Worm (Caenorhabditis elegans) whole organism, young adult: ENCODE data around the gene Y59C2A.1.

Experiments used
- B0019.2 ChIP-seq: fragments of 200-800 bp; sonication (Bioruptor generic); conservative IDR thresholded peaks from 2 replicates; pipeline ENCODE4 v1.3.6; 2022; ENCODE audit warnings: missing genetic modification reagents, missing genetic modification characterization, missing compliant biosample characterization
- B0336.3 ChIP-seq: fragments of 200-800 bp; sonication (Bioruptor generic); IDR thresholded peaks from 2 replicates; pipeline ENCODE4 v1.3.6; 2022; ENCODE audit warnings: missing genetic modification characterization, missing compliant biosample characterization
- C17E4.6 ChIP-seq: fragments of 200-800 bp; sonication (Bioruptor generic); IDR thresholded peaks from 2 replicates; pipeline ENCODE4 v1.3.6; 2022; ENCODE audit warnings: missing genetic modification reagents, missing genetic modification characterization, missing compliant biosample characterization
- F10E7.11 ChIP-seq: sonication (generic microtip); optimal IDR thresholded peaks from 2 replicates; lab custom pipeline; 2017; ENCODE audit warnings: mild to moderate bottlenecking, missing genetic modification characterization, moderate library complexity, missing compliant biosample characterization
- F22D6.2 ChIP-seq: sonication (generic microtip); optimal IDR thresholded peaks from 2 replicates; lab custom pipeline; 2016; ENCODE audit warnings: mild to moderate bottlenecking, missing genetic modification characterization, missing compliant biosample characterization
- F23B12.7 ChIP-seq: sonication (generic microtip); optimal IDR thresholded peaks from 2 replicates; lab custom pipeline; 2017; ENCODE audit warnings: missing genetic modification characterization, mild to moderate bottlenecking, missing compliant biosample characterization, antibody characterized with exemption, moderate library complexity; ENCODE audit not compliant: insufficient read depth
- F37B4.10 ChIP-seq: fragments of 200-800 bp; sonication (Bioruptor generic); IDR thresholded peaks from 2 replicates; pipeline ENCODE4 v1.3.6; 2022; ENCODE audit warnings: missing genetic modification characterization, missing compliant biosample characterization
- K11D2.4 ChIP-seq: fragments of 200-800 bp; sonication (Bioruptor generic); IDR thresholded peaks from 2 replicates; pipeline ENCODE4 v1.3.6; 2022; ENCODE audit warnings: missing genetic modification reagents, missing genetic modification characterization, missing compliant biosample characterization
- Y67H2A.10 ChIP-seq: fragments of 200-800 bp; sonication (Bioruptor generic); conservative IDR thresholded peaks from 2 replicates; pipeline ENCODE4 v1.3.6; 2022; ENCODE audit warnings: missing genetic modification reagents, missing genetic modification characterization, missing compliant biosample characterization
- Y79H2A.3 ChIP-seq: fragments of 200-800 bp; sonication (Bioruptor generic); conservative IDR thresholded peaks from 2 replicates; pipeline ENCODE4 v1.3.6; 2022; ENCODE audit warnings: missing genetic modification reagents, missing genetic modification characterization, missing compliant biosample characterization
- ama-1 ChIP-seq, 3 experiments: fragments of 150-350 bp in 1 of 3; sonication (generic microtip) in 2 of 3; optimal IDR thresholded peaks; 2 replicates each; lab custom pipeline; 2014 to 2018; ENCODE audit warnings: missing biosample characterization in 2 of 3, missing genetic modification characterization in 2 of 3, missing genetic modification reagents in 2 of 3
- aptf-2 ChIP-seq: fragments of 200-800 bp; sonication (Bioruptor generic); conservative IDR thresholded peaks from 2 replicates; pipeline ENCODE4 v1.3.6; 2022; ENCODE audit warnings: missing genetic modification reagents, missing genetic modification characterization, missing compliant biosample characterization
- aptf-3 ChIP-seq: fragments of 200-800 bp; sonication (Bioruptor generic); IDR thresholded peaks from 2 replicates; pipeline ENCODE4 v1.3.6; 2022; ENCODE audit warnings: missing genetic modification characterization, missing compliant biosample characterization
- atf-7 ChIP-seq: sonication (generic microtip); optimal IDR thresholded peaks from 2 replicates; lab custom pipeline; 2017; ENCODE audit warnings: mild to moderate bottlenecking, missing genetic modification characterization, missing compliant biosample characterization
- attf-3 ChIP-seq: fragments of 200-800 bp; sonication (Bioruptor generic); conservative IDR thresholded peaks from 2 replicates; pipeline ENCODE4 v1.3.6; 2022; ENCODE audit warnings: missing genetic modification reagents, missing genetic modification characterization, missing compliant biosample characterization
- bed-1 ChIP-seq: fragments of 200-800 bp; sonication (Bioruptor generic); IDR thresholded peaks from 2 replicates; pipeline ENCODE4 v1.3.6; 2022; ENCODE audit warnings: missing genetic modification reagents, missing genetic modification characterization, missing compliant biosample characterization
- ccch-3 ChIP-seq: fragments of 200-800 bp; sonication (Bioruptor generic); optimal IDR thresholded peaks from 2 replicates; lab custom pipeline; 2018; ENCODE audit warnings: mild to moderate bottlenecking, missing genetic modification characterization, missing compliant biosample characterization
- cebp-1 ChIP-seq, 2 experiments: fragments of 200-800 bp in 1 of 2; sonication (Bioruptor generic) in 1 of 2; sonication (generic microtip) in 1 of 2; IDR thresholded peaks in 1 of 2; optimal IDR thresholded peaks in 1 of 2; 2 replicates each; pipeline versions ENCODE4 v1.3.6 to Lab custom; 2017 to 2022; ENCODE audit warnings: missing compliant biosample characterization in 2 of 2, missing genetic modification characterization in 2 of 2, mild to moderate bottlenecking in 1 of 2, missing genetic modification reagents in 1 of 2, moderate library complexity in 1 of 2
- cebp-2 ChIP-seq: fragments of 200-800 bp; sonication (Bioruptor generic); IDR thresholded peaks from 2 replicates; pipeline ENCODE4 v1.3.6; 2022; ENCODE audit warnings: missing genetic modification characterization, missing compliant biosample characterization
- ceh-100 ChIP-seq: fragments of 200-800 bp; sonication (Bioruptor generic); IDR thresholded peaks from 2 replicates; pipeline ENCODE4 v1.3.6; 2022; ENCODE audit warnings: missing genetic modification reagents, missing genetic modification characterization, missing compliant biosample characterization
- ceh-27 ChIP-seq: fragments of 200-800 bp; sonication (Bioruptor generic); optimal IDR thresholded peaks from 2 replicates; lab custom pipeline; 2018; ENCODE audit warnings: mild to moderate bottlenecking, missing genetic modification characterization, moderate library complexity, missing compliant biosample characterization
- dox-1 ChIP-seq: fragments of 200-800 bp; sonication (Bioruptor generic); IDR thresholded peaks from 2 replicates; pipeline ENCODE4 v1.3.6; 2022; ENCODE audit warnings: missing genetic modification reagents, missing genetic modification characterization, missing compliant biosample characterization
- egl-18 ChIP-seq: fragments of 200-800 bp; sonication (Bioruptor generic); IDR thresholded peaks from 2 replicates; pipeline ENCODE4 v1.3.6; 2022; ENCODE audit warnings: missing genetic modification reagents, missing genetic modification characterization, missing compliant biosample characterization
- fkh-3 ChIP-seq: sonication (generic microtip); optimal IDR thresholded peaks from 2 replicates; lab custom pipeline; 2016; ENCODE audit warnings: mild to moderate bottlenecking, missing genetic modification characterization, missing compliant biosample characterization
- gei-17 ChIP-seq: fragments of 200-800 bp; sonication (Bioruptor generic); optimal IDR thresholded peaks from 2 replicates; lab custom pipeline; 2018; ENCODE audit warnings: mild to moderate bottlenecking, missing genetic modification characterization, missing compliant biosample characterization
- him-1 ChIP-seq: sonication (generic microtip); optimal IDR thresholded peaks from 2 replicates; lab custom pipeline; 2016; ENCODE audit warnings: missing genotype, missing genetic modification reagents, missing genetic modification characterization, missing compliant biosample characterization
- hlh-26 ChIP-seq: fragments of 200-800 bp; sonication (Bioruptor generic); conservative IDR thresholded peaks from 2 replicates; pipeline ENCODE4 v1.3.6; 2022; ENCODE audit warnings: missing genetic modification reagents, missing genetic modification characterization, missing compliant biosample characterization
- hmg-1.2 ChIP-seq: fragments of 200-800 bp; sonication (Bioruptor generic); IDR thresholded peaks from 2 replicates; pipeline ENCODE4 v1.3.6; 2022; ENCODE audit warnings: missing genetic modification reagents, missing genetic modification characterization, missing compliant biosample characterization
- hrde-1 ChIP-seq: sonication (generic microtip); optimal IDR thresholded peaks from 2 replicates; lab custom pipeline; 2016; ENCODE audit warnings: missing genetic modification characterization, mild to moderate bottlenecking, missing compliant biosample characterization, moderate library complexity, missing genotype, missing genetic modification reagents, borderline replicate concordance
- lin-26 ChIP-seq: fragments of 200-800 bp; sonication (Bioruptor generic); IDR thresholded peaks from 2 replicates; pipeline ENCODE4 v1.3.6; 2022; ENCODE audit warnings: missing genetic modification reagents, missing genetic modification characterization, missing compliant biosample characterization
- lin-40 ChIP-seq: sonication (generic microtip); optimal IDR thresholded peaks from 2 replicates; lab custom pipeline; 2016; ENCODE audit warnings: missing genetic modification characterization, mild to moderate bottlenecking, missing compliant biosample characterization, missing genotype, missing genetic modification reagents
- madf-10 ChIP-seq: sonication (generic microtip); optimal IDR thresholded peaks from 2 replicates; lab custom pipeline; 2016; ENCODE audit warnings: mild to moderate bottlenecking, missing genetic modification characterization, missing compliant biosample characterization
- madf-6 ChIP-seq: fragments of 200-800 bp; sonication (Bioruptor generic); IDR thresholded peaks from 2 replicates; pipeline ENCODE4 v1.3.6; 2022; ENCODE audit warnings: missing genetic modification reagents, missing genetic modification characterization, missing compliant biosample characterization
- mcd-1 ChIP-seq: fragments of 200-800 bp; sonication (Bioruptor generic); IDR thresholded peaks from 2 replicates; pipeline ENCODE4 v1.3.6; 2022; ENCODE audit warnings: missing genetic modification reagents, missing genetic modification characterization, missing compliant biosample characterization
- mxl-1 ChIP-seq: sonication (generic microtip); optimal IDR thresholded peaks from 2 replicates; lab custom pipeline; 2016; ENCODE audit warnings: missing genetic modification characterization, missing compliant biosample characterization
- nhr-90 ChIP-seq: sonication (generic microtip); optimal IDR thresholded peaks from 2 replicates; lab custom pipeline; 2016; ENCODE audit warnings: missing genotype, mild to moderate bottlenecking, missing genetic modification characterization, missing compliant biosample characterization
- sea-2 ChIP-seq: fragments of 200-800 bp; sonication (Bioruptor generic); IDR thresholded peaks from 2 replicates; pipeline ENCODE4 v1.3.6; 2022; ENCODE audit warnings: missing genetic modification characterization, missing compliant biosample characterization
- snpc-1.3 ChIP-seq: sonication (generic microtip); optimal IDR thresholded peaks from 2 replicates; lab custom pipeline; 2017; ENCODE audit warnings: missing genetic modification characterization, mild to moderate bottlenecking, missing compliant biosample characterization, antibody characterized with exemption, moderate library complexity, missing genotype, missing genetic modification reagents; ENCODE audit not compliant: insufficient read depth
- snpc-3.4 ChIP-seq: sonication (generic microtip); optimal IDR thresholded peaks from 2 replicates; lab custom pipeline; 2017; ENCODE audit warnings: missing genetic modification characterization, mild to moderate bottlenecking, missing compliant biosample characterization, antibody characterized with exemption, moderate library complexity, missing genotype, missing genetic modification reagents
- somi-1 ChIP-seq: fragments of 200-800 bp; sonication (Bioruptor generic); optimal IDR thresholded peaks from 2 replicates; lab custom pipeline; 2018; ENCODE audit warnings: mild to moderate bottlenecking, missing genetic modification characterization, missing compliant biosample characterization

The Y59C2A.1 gene

DNA sequence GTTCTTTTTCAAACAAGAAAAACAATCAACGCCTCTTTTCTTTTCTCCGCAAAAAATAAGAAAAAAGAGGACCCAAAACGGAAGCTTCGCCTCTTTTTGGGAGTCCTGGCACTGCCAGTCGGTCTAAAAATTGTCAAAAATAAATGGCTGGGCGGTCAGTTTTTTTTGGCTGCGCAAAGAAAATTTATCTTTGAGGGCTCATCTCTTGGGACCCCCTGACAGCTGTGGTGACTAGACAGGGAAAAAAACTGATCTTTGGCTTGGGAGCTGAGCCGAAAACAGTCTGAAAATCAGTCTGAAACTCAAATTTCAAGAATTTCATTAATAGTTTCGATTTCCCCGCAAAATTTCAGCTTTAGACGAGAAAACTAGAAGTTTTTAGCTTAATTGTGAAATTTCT is 17.4 kb upstream of the Y59C2A.1 start:
- no peak for TF ChIP-seq F23B12.7 (tag; lab: Kevin White, UChicago)
- no peak for TF ChIP-seq somi-1
- no peak for TF ChIP-seq ama-1 (optimal IDR thresholded peaks at IDR 0.05; lab: Kevin White, UChicago)
- no peak for TF ChIP-seq ama-1 (GFP tag; optimal IDR thresholded peaks at IDR 0.05; lab: Kevin White, UChicago)
- no peak for TF ChIP-seq Y67H2A.10 (GFP tag; lab: Robert Waterston, UW)
- no peak for TF ChIP-seq snpc-1.3 (tag; lab: Kevin White, UChicago)
- no peak for TF ChIP-seq F22D6.2 (tag; lab: Kevin White, UChicago)
- TF ChIP-seq gei-17 (GFP tag; lab: Kevin White, UChicago) = no peak
- TF ChIP-seq mxl-1 (tag; lab: Kevin White, UChicago) = no peak
- no peak for TF ChIP-seq hrde-1 (tag; lab: Kevin White, UChicago)
- TF ChIP-seq B0336.3 (GFP tag; lab: Robert Waterston, UW) = no peak
- no peak for TF ChIP-seq ceh-100 (GFP tag; lab: Robert Waterston, UW)
- TF ChIP-seq nhr-90 = no peak
- TF ChIP-seq lin-26 (GFP tag; lab: Robert Waterston, UW) = no peak
- TF ChIP-seq aptf-2 (GFP tag; lab: Robert Waterston, UW) = no peak
- TF ChIP-seq cebp-1 (GFP tag; IDR thresholded peaks at IDR 0.05; lab: Robert Waterston, UW) = no peak
- no peak for TF ChIP-seq cebp-1 (tag; optimal IDR thresholded peaks at IDR 0.05; lab: Kevin White, UChicago)
- no peak for TF ChIP-seq B0019.2
- TF ChIP-seq cebp-2 (GFP tag; lab: Robert Waterston, UW) = no peak
- no peak for TF ChIP-seq K11D2.4

DNA sequence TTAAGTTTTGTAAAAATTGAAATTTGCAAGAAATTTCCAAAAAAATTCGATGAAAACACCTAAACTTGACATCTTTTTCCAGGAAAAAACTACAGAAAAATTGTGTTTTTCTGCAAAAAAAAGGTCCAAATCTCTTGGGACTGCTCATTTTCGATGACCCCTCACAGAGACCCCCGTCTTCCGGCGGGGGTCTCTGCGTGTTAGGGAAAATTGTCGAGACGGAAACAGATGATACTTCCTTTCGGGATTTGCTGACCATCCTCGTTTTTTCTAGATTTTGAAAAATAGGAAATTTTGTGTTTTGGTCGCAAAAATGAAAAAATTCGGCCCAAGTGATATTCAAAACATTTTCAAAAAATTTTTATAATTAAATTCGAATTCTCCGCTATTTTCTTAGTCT is 16.5 kb upstream of the Y59C2A.1 start:
- TF ChIP-seq fkh-3 (tag; lab: Kevin White, UChicago) (no peak), F10E7.11 (tag; lab: Kevin White, UChicago) (no peak), attf-3 (GFP tag; lab: Robert Waterston, UW) (no peak), cebp-2 (GFP tag; lab: Robert Waterston, UW) (no peak), lin-26 (GFP tag; lab: Robert Waterston, UW) (no peak), him-1 (tag; lab: Kevin White, UChicago) (no peak)

- TF ChIP-seq K11D2.4 = no peak
- TF ChIP-seq egl-18 (GFP tag; lab: Robert Waterston, UW) = no peak
- no peak for TF ChIP-seq atf-7 (tag; lab: Kevin White, UChicago)
- TF ChIP-seq mcd-1 (GFP tag; lab: Robert Waterston, UW) = no peak
Observed at ce11 chrII:2192267-2192666, 15.6 kb upstream of the Y59C2A.1 start.

- TF ChIP-seq dox-1 = no peak
- no peak for TF ChIP-seq K11D2.4
- TF ChIP-seq F22D6.2 (tag; lab: Kevin White, UChicago) = no peak
- no peak for TF ChIP-seq cebp-1 (GFP tag; IDR thresholded peaks at IDR 0.05; lab: Robert Waterston, UW)
- TF ChIP-seq cebp-1 (tag; optimal IDR thresholded peaks at IDR 0.05; lab: Kevin White, UChicago) = peak; percentile 17
- TF ChIP-seq hmg-1.2 (GFP tag; lab: Robert Waterston, UW) = peak; percentile 18; the same call in 1 of the 2 replicates
- TF ChIP-seq snpc-3.4 (tag; lab: Kevin White, UChicago) = no peak
- TF ChIP-seq ceh-27 = peak; percentile 28
- no peak for TF ChIP-seq hrde-1 (tag; lab: Kevin White, UChicago)
- TF ChIP-seq, all 124 proteins: peak for 3
Observed at ce11 chrII:2195541-2195940, 12.4 kb upstream of the Y59C2A.1 start.

DNA sequence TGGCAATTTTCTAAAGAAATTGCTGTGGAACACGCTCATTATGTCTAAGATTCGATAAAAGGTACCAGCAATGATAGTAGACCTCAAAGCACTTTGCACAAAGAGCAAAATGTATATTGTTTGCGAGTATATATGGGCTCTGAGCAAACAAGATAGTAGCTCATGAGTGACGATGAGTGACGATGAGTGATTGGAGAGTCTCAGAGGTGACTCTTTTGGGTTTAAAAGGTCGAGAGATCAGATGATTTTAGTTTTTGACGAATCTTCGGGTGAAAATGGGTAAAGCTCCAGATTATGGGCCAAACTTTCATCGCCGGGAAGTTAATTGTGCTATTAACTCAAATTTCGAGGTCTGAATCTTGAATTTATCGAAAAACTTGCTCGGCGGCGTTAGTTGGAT is 11.2 kb upstream of the Y59C2A.1 start:
- no peak for TF ChIP-seq F37B4.10 (GFP tag; lab: Robert Waterston, UW)
- no peak for TF ChIP-seq him-1 (tag; lab: Kevin White, UChicago)
- TF ChIP-seq madf-10 (tag; lab: Kevin White, UChicago) = no peak
- no peak for TF ChIP-seq hlh-26
- no peak for TF ChIP-seq lin-40 (tag; lab: Kevin White, UChicago)
- TF ChIP-seq bed-1 (GFP tag; lab: Robert Waterston, UW) = no peak
- TF ChIP-seq aptf-3 (GFP tag; lab: Robert Waterston, UW) = no peak
- TF ChIP-seq Y79H2A.3 (GFP tag; lab: Robert Waterston, UW) = no peak
- TF ChIP-seq ccch-3 (GFP tag; lab: Kevin White, UChicago) = no peak
- no peak for TF ChIP-seq madf-6 (GFP tag; lab: Robert Waterston, UW)
- no peak for TF ChIP-seq C17E4.6 (GFP tag; lab: Robert Waterston, UW)
- TF ChIP-seq F23B12.7 (tag; lab: Kevin White, UChicago) = no peak
- no peak for TF ChIP-seq sea-2 (GFP tag; lab: Robert Waterston, UW)
- TF ChIP-seq cebp-2 (GFP tag; lab: Robert Waterston, UW) = no peak
